Worm (Caenorhabditis elegans) whole organism, L2 larva: ENCODE data around the gene nuo-3.
"Not testable (repeated sequence)": the region's sequence is repeated elsewhere in the genome, so short reads cannot be mapped to it uniquely, and the experiment has no call there.

Experiments used
- R02D3.7 ChIP-seq: fragments of 150-350 bp; optimal IDR thresholded peaks from 2 replicates; lab custom pipeline; 2014; ENCODE audit warnings: missing biosample characterization, missing genetic modification characterization
- Y55F3AM.14 ChIP-seq: fragments of 200-800 bp; sonication (Bioruptor generic); optimal IDR thresholded peaks from 2 replicates; lab custom pipeline; 2018; ENCODE audit warnings: mild to moderate bottlenecking, missing genetic modification characterization, missing compliant biosample characterization
- ZK546.5 ChIP-seq: sonication (generic microtip); optimal IDR thresholded peaks from 2 replicates; lab custom pipeline; 2017; ENCODE audit warnings: missing biosample characterization, missing genetic modification characterization
- ceh-16 ChIP-seq: fragments of 150-350 bp; optimal IDR thresholded peaks from 2 replicates; lab custom pipeline; 2014; ENCODE audit warnings: missing biosample characterization, missing genetic modification characterization
- crh-2 ChIP-seq: sonication (generic microtip); optimal IDR thresholded peaks from 2 replicates; lab custom pipeline; 2017; ENCODE audit warnings: missing biosample characterization, missing genetic modification characterization
- dmd-4 ChIP-seq: sonication (generic microtip); optimal IDR thresholded peaks from 2 replicates; lab custom pipeline; 2017; ENCODE audit warnings: missing biosample characterization, missing genetic modification characterization
- elt-3 ChIP-seq: sonication (generic microtip); optimal IDR thresholded peaks from 2 replicates; lab custom pipeline; 2017; ENCODE audit warnings: missing biosample characterization, missing genetic modification characterization
- fos-1 ChIP-seq: fragments of 150-350 bp; optimal IDR thresholded peaks from 2 replicates; lab custom pipeline; 2014; ENCODE audit warnings: missing biosample characterization, missing genetic modification characterization
- gmeb-1 ChIP-seq: fragments of 150-350 bp; optimal IDR thresholded peaks from 2 replicates; lab custom pipeline; 2014; ENCODE audit warnings: missing biosample characterization, missing genetic modification characterization
- lin-11 ChIP-seq: fragments of 150-350 bp; sonication (generic microtip); optimal IDR thresholded peaks from 2 replicates; lab custom pipeline; 2014; ENCODE audit warnings: missing biosample characterization, missing genetic modification characterization, inconsistent platforms, mixed read lengths
- lin-13 ChIP-seq: fragments of 150-350 bp; optimal IDR thresholded peaks from 2 replicates; lab custom pipeline; 2014; ENCODE audit warnings: missing biosample characterization, missing genetic modification reagents, missing genetic modification characterization
- lin-39 ChIP-seq: fragments of 150-350 bp; optimal IDR thresholded peaks from 2 replicates; lab custom pipeline; 2014; ENCODE audit warnings: missing biosample characterization, missing genetic modification reagents, missing genetic modification characterization
- lsy-2 ChIP-seq, 2 experiments: fragments of 150-350 bp in 1 of 2; sonication (generic microtip) in 1 of 2; optimal IDR thresholded peaks; 2 replicates each; lab custom pipeline; 2014 to 2017; ENCODE audit warnings: missing biosample characterization in 2 of 2, missing genetic modification characterization in 2 of 2
- mdl-1 ChIP-seq, 2 experiments: fragments of 150-350 bp in 1 of 2; sonication (generic microtip) in 1 of 2; optimal IDR thresholded peaks; 2 replicates each; lab custom pipeline; 2017; ENCODE audit warnings: missing biosample characterization in 2 of 2, missing genetic modification characterization in 2 of 2
- nhr-10 ChIP-seq: sonication (generic microtip); optimal IDR thresholded peaks from 2 replicates; lab custom pipeline; 2017; ENCODE audit warnings: missing biosample characterization, missing genetic modification characterization
- nhr-11 ChIP-seq: fragments of 150-350 bp; optimal IDR thresholded peaks from 2 replicates; lab custom pipeline; 2014; ENCODE audit warnings: missing biosample characterization, missing genetic modification characterization
- nhr-12 ChIP-seq: fragments of 150-350 bp; optimal IDR thresholded peaks from 2 replicates; lab custom pipeline; 2014; ENCODE audit warnings: missing biosample characterization, missing genetic modification characterization
- nhr-21 ChIP-seq: fragments of 150-350 bp; optimal IDR thresholded peaks from 2 replicates; lab custom pipeline; 2014; ENCODE audit warnings: missing biosample characterization, missing genetic modification characterization
- nhr-23 ChIP-seq: fragments of 150-350 bp; optimal IDR thresholded peaks from 2 replicates; lab custom pipeline; 2014; ENCODE audit warnings: missing biosample characterization, missing genetic modification reagents, missing genetic modification characterization
- nhr-237 ChIP-seq: fragments of 150-350 bp; optimal IDR thresholded peaks from 2 replicates; lab custom pipeline; 2014; ENCODE audit warnings: missing biosample characterization, missing genetic modification characterization
- nhr-25 ChIP-seq: fragments of 150-350 bp; sonication (generic microtip); optimal IDR thresholded peaks from 3 replicates; lab custom pipeline; 2014; ENCODE audit warnings: missing biosample characterization, missing genetic modification characterization
- nhr-6 ChIP-seq: fragments of 150-350 bp; optimal IDR thresholded peaks from 2 replicates; lab custom pipeline; 2014; ENCODE audit warnings: missing biosample characterization, missing genetic modification characterization
- nhr-77 ChIP-seq: fragments of 150-350 bp; optimal IDR thresholded peaks from 2 replicates; lab custom pipeline; 2014; ENCODE audit warnings: missing biosample characterization, missing genetic modification characterization
- sem-4 ChIP-seq: fragments of 150-350 bp; optimal IDR thresholded peaks from 2 replicates; lab custom pipeline; 2014; ENCODE audit warnings: missing biosample characterization, missing genetic modification reagents, missing genetic modification characterization
- unc-39 ChIP-seq: fragments of 150-350 bp; optimal IDR thresholded peaks from 2 replicates; lab custom pipeline; 2014; ENCODE audit warnings: missing biosample characterization, missing genetic modification characterization
- ztf-11 ChIP-seq: sonication (generic microtip); optimal IDR thresholded peaks from 2 replicates; lab custom pipeline; 2017; ENCODE audit warnings: missing biosample characterization, missing genetic modification characterization

Gene nuo-3

DNA sequence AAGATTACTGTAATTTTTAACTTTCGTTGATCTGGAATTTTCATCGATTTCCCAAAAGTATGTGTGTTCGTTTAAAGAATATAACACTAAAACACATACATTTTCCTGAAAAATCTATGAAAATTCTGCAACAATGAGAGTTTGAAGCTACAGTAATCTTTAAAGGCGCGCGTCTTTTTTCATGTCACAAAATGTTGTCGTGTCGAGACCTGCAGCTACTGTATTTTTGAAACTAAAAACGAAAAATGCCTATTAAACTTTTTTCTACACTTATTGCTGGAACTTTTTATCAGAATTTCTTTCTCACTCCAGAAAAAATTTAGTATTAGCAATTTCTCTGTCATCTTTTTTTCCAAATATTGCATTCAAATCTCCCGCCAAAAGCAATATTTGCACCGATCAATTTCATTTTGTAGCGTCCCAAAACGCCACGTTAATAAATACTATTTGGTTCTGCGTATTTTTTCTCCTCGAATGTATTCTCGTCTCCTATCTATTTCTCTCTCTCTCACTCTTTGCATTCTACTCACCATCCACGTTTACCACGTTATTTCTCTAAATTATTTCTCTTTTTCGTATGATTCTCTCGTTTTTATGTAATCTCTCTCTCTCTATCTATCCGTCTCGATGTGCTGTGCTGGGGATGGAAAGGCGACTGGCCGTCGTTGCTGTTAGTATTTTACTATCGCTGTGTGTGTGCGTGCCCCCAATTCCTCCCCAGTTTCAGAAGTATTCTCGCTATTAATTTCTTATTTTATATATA, 10.8 kb downstream of the nuo-3 start, which contains the start of gene melo-1 (continued):
- no peak for TF ChIP-seq nhr-77
- no peak for TF ChIP-seq nhr-10
- peak; percentile 36 for TF ChIP-seq lin-13
- TF ChIP-seq nhr-21 (tag; lab: Kevin White, UChicago) = no peak
- TF ChIP-seq nhr-23 (tag; lab: Kevin White, UChicago) = no peak
- no peak for TF ChIP-seq mdl-1 (tag; optimal IDR thresholded peaks at IDR 0.05; lab: Kevin White, UChicago)
- no peak for TF ChIP-seq sem-4 (tag; lab: Kevin White, UChicago)
- no peak for TF ChIP-seq lin-11 (tag; lab: Kevin White, UChicago)
- peak; percentile 86 for TF ChIP-seq crh-2 (tag; lab: Kevin White, UChicago)
- peak; percentile 17 for TF ChIP-seq nhr-25 (tag; lab: Kevin White, UChicago)
- TF ChIP-seq dmd-4 (tag; lab: Kevin White, UChicago) = no peak
- no peak for TF ChIP-seq nhr-237 (tag; lab: Kevin White, UChicago)

DNA sequence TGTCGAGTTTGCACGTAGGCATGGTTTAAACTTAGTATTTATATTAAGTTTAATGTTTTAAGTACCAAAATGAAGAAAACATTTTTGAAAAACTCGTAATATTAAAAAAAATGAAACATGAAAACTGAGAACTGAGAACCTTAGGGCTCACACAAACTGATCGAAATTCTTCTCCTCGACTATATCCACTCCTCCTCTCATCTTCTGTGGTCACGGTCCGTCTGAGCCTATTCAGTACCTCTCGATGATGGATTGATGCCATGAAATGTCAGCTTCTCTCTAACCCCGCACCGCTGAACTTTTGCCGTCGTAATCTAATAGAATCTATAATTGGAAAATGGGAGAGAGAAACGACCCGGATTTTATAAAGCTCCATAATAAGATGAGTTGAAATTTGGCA, 12.9 kb downstream of the nuo-3 start, which contains the start of gene nlp-56:
Gene nlp-56, minus strand, starts transcription at position 257 of the 400 bp plus-strand sequence.
- no peak for TF ChIP-seq lin-39 (tag; lab: Kevin White, UChicago)
- TF ChIP-seq, all 48 proteins: peak for 0

DNA sequence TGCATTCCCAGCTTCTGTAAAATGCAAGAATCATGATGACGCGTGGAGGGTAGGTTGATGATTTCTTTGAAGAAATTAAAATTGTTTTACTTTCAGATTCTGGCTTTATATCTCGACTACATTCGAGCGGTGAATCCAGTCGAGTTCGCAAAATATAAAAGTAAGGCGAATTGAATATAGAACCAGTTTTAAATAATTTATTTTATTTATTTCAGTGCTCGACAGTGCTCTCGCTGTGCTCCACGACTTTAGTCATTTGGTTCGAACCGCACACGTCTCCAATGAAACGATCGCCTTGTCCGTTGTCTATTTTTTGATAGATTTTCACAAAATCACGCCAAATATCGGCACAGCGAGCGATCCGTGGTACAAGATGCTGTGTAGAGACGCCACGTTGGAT, 15.1 kb downstream of the nuo-3 start, which contains the start of gene Y57G11C.1130:
Gene Y57G11C.1130, plus strand, starts transcription at position 301 of the 400 bp plus-strand sequence.
- TF ChIP-seq nhr-11 (tag; lab: Kevin White, UChicago) (no peak), lin-11 (tag; lab: Kevin White, UChicago) (no peak), gmeb-1 (tag; lab: Kevin White, UChicago) (no peak), nhr-6 (tag; lab: Kevin White, UChicago) (no peak), Y55F3AM.14 (GFP tag; lab: Kevin White, UChicago) (no peak), nhr-12 (tag; lab: Kevin White, UChicago) (no peak), ztf-11 (tag; lab: Kevin White, UChicago) (no peak)

DNA sequence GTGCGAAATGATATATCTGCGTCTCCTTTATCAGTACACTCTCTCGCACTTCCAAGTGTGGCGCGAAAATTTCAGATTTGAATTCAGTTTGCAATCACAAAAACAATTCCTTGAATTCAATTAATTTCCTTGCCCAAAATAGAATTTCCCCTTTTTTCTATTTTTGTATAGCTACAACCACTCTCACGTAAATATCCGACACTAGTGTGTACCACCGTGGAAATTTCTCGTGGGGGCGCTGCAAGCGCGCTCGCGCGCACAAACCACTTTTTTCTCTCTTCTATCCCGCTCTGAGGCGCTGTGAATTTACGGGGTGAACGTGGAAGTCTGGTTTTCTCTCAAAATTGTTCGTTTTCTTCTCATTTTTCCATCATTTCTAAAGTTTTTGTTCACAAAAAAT, 15.8 kb downstream of the nuo-3 start, which contains the start of gene Y57G11C.8:
Gene Y57G11C.8, plus strand, starts transcription at position 301 of the 400 bp plus-strand sequence.
- no peak for TF ChIP-seq ceh-16 (tag; lab: Kevin White, UChicago)
- TF ChIP-seq, all 48 proteins: peak for 0

DNA sequence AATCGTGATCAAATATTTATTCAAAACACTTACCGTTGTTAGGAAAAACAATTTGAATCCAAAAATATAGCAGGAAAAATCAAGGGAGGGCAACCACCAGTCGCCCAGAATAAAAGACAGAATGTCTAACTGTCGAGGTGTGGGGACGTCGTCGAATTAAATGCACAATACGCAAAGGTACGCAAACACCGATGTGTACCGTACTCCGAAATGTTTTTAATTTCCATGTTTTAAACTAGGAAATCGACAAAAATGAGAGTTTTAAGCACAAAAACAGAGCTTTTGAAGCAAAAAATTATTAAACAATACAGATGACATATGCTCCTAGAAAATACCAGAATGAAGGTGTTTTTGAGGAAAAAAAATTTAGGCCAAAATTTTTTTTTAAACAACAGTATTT, 22.9 kb downstream of the nuo-3 start, which contains the start of gene Y57G11C.51:
Gene Y57G11C.51, minus strand, starts transcription at position 101 of the 400 bp plus-strand sequence.
- not testable (repeated sequence) for TF ChIP-seq ztf-11 (tag; lab: Kevin White, UChicago); fos-1; sem-4 (tag; lab: Kevin White, UChicago)

DNA sequence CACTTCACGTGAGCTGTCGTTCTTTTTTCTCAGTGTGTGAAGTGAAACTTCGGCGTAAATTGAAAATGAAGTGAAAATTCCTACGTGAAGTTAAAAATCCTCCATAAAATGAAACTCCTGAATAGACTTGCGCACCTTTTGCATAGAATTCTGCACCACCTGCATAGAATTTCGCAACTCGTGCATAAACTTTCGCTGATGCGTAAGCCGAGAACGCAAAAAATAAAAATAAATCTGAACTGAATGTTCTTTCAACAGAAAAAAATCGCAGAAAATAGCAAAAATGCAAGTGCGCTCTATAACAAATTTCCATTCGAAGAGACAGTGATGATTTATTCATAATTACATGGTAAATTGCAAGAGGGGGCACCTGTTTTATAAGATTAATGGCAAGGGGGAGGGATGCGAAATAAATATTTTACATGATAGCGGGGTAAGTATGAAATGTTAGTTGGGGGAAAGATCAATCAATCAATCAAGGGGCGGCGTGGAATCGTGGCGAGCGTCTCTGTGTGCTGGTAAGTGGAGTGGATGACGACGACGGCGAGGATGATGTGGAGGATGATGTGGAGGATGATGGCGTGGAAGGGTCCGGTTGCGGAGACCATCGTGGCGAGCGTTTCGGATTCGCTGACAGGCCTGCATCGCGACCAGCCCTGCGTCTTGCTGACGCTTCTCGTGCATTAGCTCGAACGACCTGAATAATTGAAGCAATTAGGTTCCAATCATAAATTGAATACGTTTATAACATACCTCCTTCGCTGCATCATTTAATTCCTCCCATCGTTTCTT, 23.9 kb downstream of the nuo-3 start, which contains the start of gene Y57G11C.36:
Gene Y57G11C.36, minus strand, starts transcription at position 502 of the 792 bp plus-strand sequence.
- TF ChIP-seq ceh-16 (tag; lab: Kevin White, UChicago) = no peak

DNA sequence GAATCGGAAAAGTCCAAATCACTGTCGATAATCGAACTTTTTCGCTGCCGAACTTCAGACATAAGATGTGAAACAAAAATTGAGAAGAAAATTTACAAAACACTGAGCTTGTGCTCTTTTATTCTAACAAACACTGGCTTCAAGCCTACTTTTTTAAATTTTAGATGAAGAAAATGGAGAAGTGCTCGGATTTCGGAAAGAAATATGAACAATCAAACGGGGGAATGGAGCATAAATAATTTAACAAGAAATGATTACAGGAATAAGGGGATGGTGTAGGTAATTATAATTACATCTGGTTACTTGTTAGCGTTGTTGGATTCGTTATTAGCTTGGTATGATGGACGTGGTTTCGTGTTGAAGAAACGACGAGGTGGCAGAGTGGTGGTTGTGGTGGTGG, 26.0 kb downstream of the nuo-3 start, which contains the start of gene degl-1:
Gene degl-1, minus strand, starts transcription at position 101 of the 400 bp plus-strand sequence.
- TF ChIP-seq unc-39 (tag; lab: Kevin White, UChicago) (no peak), elt-3 (tag; lab: Kevin White, UChicago) (no peak), lin-13 (no peak), mdl-1 (tag; optimal IDR thresholded peaks at IDR 0.05; lab: Kevin White, UChicago) (no peak), nhr-77 (no peak), ZK546.5 (tag; lab: Kevin White, UChicago) (no peak), lsy-2 (tag; optimal IDR thresholded peaks at IDR 0.05; lab: Kevin White, UChicago) (no peak), R02D3.7 (tag; lab: Kevin White, UChicago) (no peak)
